Fruit fly (Drosophila melanogaster): ENCODE data around the gene CG5953.
A peak's percentile ranks its signal among the peaks of the same experiment; 100 is the strongest.

CG5953 gene

DNA sequence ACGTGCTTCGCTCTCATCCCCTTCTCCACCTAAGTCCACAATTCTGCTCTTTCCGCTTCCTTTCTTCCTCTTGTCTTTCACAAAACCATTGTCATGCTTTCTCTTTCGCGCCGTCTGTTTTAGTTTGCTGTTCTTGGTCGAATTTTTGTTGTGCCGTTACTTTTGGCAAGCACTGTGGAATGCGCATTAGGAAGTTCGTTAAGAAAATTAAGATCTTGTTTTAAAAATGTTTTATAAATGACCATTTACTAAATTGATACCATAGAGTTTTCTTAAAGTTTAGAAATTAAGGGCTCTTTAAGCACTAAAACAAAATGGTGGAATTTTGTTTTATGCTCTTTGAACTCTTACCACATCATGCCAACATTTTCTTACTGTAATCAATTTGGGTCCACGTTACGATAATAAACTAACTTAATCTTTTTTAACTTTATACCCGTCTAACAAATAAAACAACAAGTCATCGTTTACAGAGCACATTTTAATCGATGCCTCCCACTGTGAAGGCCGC is 2.4 kb upstream of the CG5953 start (continued):
- TF ChIP-seq trem (tag; optimal IDR thresholded peaks at IDR 0.05) (no peak), Xbp1 (GFP tag; optimal IDR thresholded peaks at IDR 0.05) (peak; percentile 70), CG10654 (GFP tag; optimal IDR thresholded peaks at IDR 0.05) (no peak), nau (GFP tag; optimal IDR thresholded peaks at IDR 0.05) (no peak), nmo (GFP tag; optimal IDR thresholded peaks at IDR 0.05) (peak; percentile 83), Scr (GFP tag; IDR thresholded peaks at IDR 0.05; ENCODE audit: partially characterized antibody) (no peak), ttk (GFP tag; IDR thresholded peaks at IDR 0.05) (no peak), Dref (GFP tag; IDR thresholded peaks at IDR 0.05) (no peak), CG13775 (GFP tag; optimal IDR thresholded peaks at IDR 0.05) (peak; percentile 69), ind (GFP tag; optimal IDR thresholded peaks at IDR 0.05) (peak; percentile 67), aop (GFP tag; IDR thresholded peaks at IDR 0.05) (no peak), ab (GFP tag; optimal IDR thresholded peaks at IDR 0.05) (no peak), nerfin-1 (tag; optimal IDR thresholded peaks at IDR 0.05) (peak; percentile 40), row (GFP tag; IDR thresholded peaks at IDR 0.05) (peak; percentile 57), pan (optimal IDR thresholded peaks at IDR 0.05) (no peak), pan (GFP tag; optimal IDR thresholded peaks at IDR 0.05 in 1 of 2, IDR thresholded peaks at IDR 0.05 in 1 of 2) (peak in 1 of 2 experiments; percentile 57), CG30431 (GFP tag; optimal IDR thresholded peaks at IDR 0.05) (peak; percentile 55), D19B (GFP tag; optimal IDR thresholded peaks at IDR 0.05) (peak; percentile 66), slp2 (GFP tag; optimal IDR thresholded peaks at IDR 0.05) (peak; percentile 59), CG2202 (tag; optimal IDR thresholded peaks at IDR 0.05) (no peak), CG3995 (GFP tag; optimal IDR thresholded peaks at IDR 0.05) (no peak), YL-1 (GFP tag; optimal IDR thresholded peaks at IDR 0.05) (no peak), so (GFP tag; IDR thresholded peaks at IDR 0.05) (no peak; the same call in 2 of the 3 replicates), gsb (GFP tag; IDR thresholded peaks at IDR 0.05) (no peak), crol (GFP tag; IDR thresholded peaks at IDR 0.05) (peak; percentile 54), vnd (GFP tag; IDR thresholded peaks at IDR 0.05; ENCODE audit: partially characterized antibody) (no peak), CG13296 (GFP tag; optimal IDR thresholded peaks at IDR 0.05) (peak; percentile 59), D19A (tag; optimal IDR thresholded peaks at IDR 0.05) (peak; percentile 47), cwo (GFP tag; optimal IDR thresholded peaks at IDR 0.05) (peak; percentile 61), Opbp (GFP tag; IDR thresholded peaks at IDR 0.05; ENCODE audit: partially characterized antibody) (no peak), Chrac-16 (GFP tag; optimal IDR thresholded peaks at IDR 0.05) (peak; percentile 52), CG1529 (GFP tag; optimal IDR thresholded peaks at IDR 0.05) (peak; percentile 45), dm (GFP tag; optimal IDR thresholded peaks at IDR 0.05) (peak; percentile 64), CG15696 (tag; optimal IDR thresholded peaks at IDR 0.05) (no peak), ATbp (GFP tag; optimal IDR thresholded peaks at IDR 0.05) (peak; percentile 24), sens (GFP tag) (peak; percentile 93), CG9932 (GFP tag; IDR thresholded peaks at IDR 0.05) (peak; percentile 66), slbo (GFP tag; IDR thresholded peaks at IDR 0.05) (peak; percentile 67; the same call in 1 of the 2 replicates), Nf-YB (GFP tag; optimal IDR thresholded peaks at IDR 0.05) (peak; percentile 50), CG1024 (GFP tag; IDR thresholded peaks at IDR 0.05) (no peak), H15 (GFP tag; IDR thresholded peaks at IDR 0.05) (0 out of 3 replicates have a peak, but pooled peaks have one; percentile 19), CG10321 (GFP tag; IDR thresholded peaks at IDR 0.05) (no peak), CG17612 (GFP tag; IDR thresholded peaks at IDR 0.05) (no peak), br (optimal IDR thresholded peaks at IDR 0.05) (no peak), Taf1 (GFP tag; IDR thresholded peaks at IDR 0.05) (peak; percentile 40; the same call in 1 of the 2 replicates), CG2889 (GFP tag; IDR thresholded peaks at IDR 0.05) (0 out of 3 replicates have a peak, but pooled peaks have one; percentile 9), Atf6 (GFP tag; IDR thresholded peaks at IDR 0.05) (peak; percentile 67), Hsf (GFP tag; optimal IDR thresholded peaks at IDR 0.05) (peak; percentile 80), fd3F (GFP tag; optimal IDR thresholded peaks at IDR 0.05) (peak; percentile 75), CG2120 (GFP tag; optimal IDR thresholded peaks at IDR 0.05) (peak; percentile 92), Side (GFP tag; optimal IDR thresholded peaks at IDR 0.05) (peak; percentile 69), CG11695 (GFP tag; IDR thresholded peaks at IDR 0.05) (peak; percentile 58; the same call in 2 of the 3 replicates)
